Worm (Caenorhabditis elegans) whole organism, L2 larva: Measurements from ENCODE around the gene srw-94.
A peak's percentile ranks its signal among the peaks of the same experiment; 100 is the strongest.

Experiments used
- R02D3.7 ChIP-seq: fragments of 150-350 bp; optimal IDR thresholded peaks from 2 replicates; lab custom pipeline; 2014; ENCODE audit warnings: missing biosample characterization, missing genetic modification characterization
- Y55F3AM.14 ChIP-seq: fragments of 200-800 bp; sonication (Bioruptor generic); optimal IDR thresholded peaks from 2 replicates; lab custom pipeline; 2018; ENCODE audit warnings: mild to moderate bottlenecking, missing genetic modification characterization, missing compliant biosample characterization
- ZK546.5 ChIP-seq: sonication (generic microtip); optimal IDR thresholded peaks from 2 replicates; lab custom pipeline; 2017; ENCODE audit warnings: missing biosample characterization, missing genetic modification characterization
- aly-2 ChIP-seq: fragments of 150-350 bp; optimal IDR thresholded peaks from 2 replicates; lab custom pipeline; 2014; ENCODE audit warnings: missing biosample characterization, missing genetic modification characterization
- ama-1 ChIP-seq: fragments of 150-350 bp; optimal IDR thresholded peaks from 2 replicates; lab custom pipeline; 2018; ENCODE audit warnings: inconsistent platforms
- blmp-1 ChIP-seq: sonication (generic microtip); optimal IDR thresholded peaks from 2 replicates; lab custom pipeline; 2017; ENCODE audit warnings: missing genetic modification characterization, mild to moderate bottlenecking, missing compliant biosample characterization, antibody characterized with exemption, moderate library complexity; ENCODE audit not compliant: insufficient read depth
- ceh-82 ChIP-seq: fragments of 150-350 bp; optimal IDR thresholded peaks from 2 replicates; lab custom pipeline; 2014; ENCODE audit warnings: missing biosample characterization, missing genetic modification characterization
- dmd-4 ChIP-seq: sonication (generic microtip); optimal IDR thresholded peaks from 2 replicates; lab custom pipeline; 2017; ENCODE audit warnings: missing biosample characterization, missing genetic modification characterization
- egl-27 ChIP-seq: sonication (generic microtip); optimal IDR thresholded peaks from 3 replicates; lab custom pipeline; 2017; ENCODE audit warnings: missing biosample characterization, missing genetic modification reagents, missing genetic modification characterization
- elt-1 ChIP-seq: fragments of 150-350 bp; optimal IDR thresholded peaks from 2 replicates; lab custom pipeline; 2014; ENCODE audit warnings: missing biosample characterization, missing genetic modification characterization
- elt-3 ChIP-seq: sonication (generic microtip); optimal IDR thresholded peaks from 2 replicates; lab custom pipeline; 2017; ENCODE audit warnings: missing biosample characterization, missing genetic modification characterization
- fos-1 ChIP-seq: fragments of 150-350 bp; optimal IDR thresholded peaks from 2 replicates; lab custom pipeline; 2014; ENCODE audit warnings: missing biosample characterization, missing genetic modification characterization
- gmeb-1 ChIP-seq: fragments of 150-350 bp; optimal IDR thresholded peaks from 2 replicates; lab custom pipeline; 2014; ENCODE audit warnings: missing biosample characterization, missing genetic modification characterization
- lin-11 ChIP-seq: fragments of 150-350 bp; sonication (generic microtip); optimal IDR thresholded peaks from 2 replicates; lab custom pipeline; 2014; ENCODE audit warnings: missing biosample characterization, missing genetic modification characterization, inconsistent platforms, mixed read lengths
- lin-13 ChIP-seq: fragments of 150-350 bp; optimal IDR thresholded peaks from 2 replicates; lab custom pipeline; 2014; ENCODE audit warnings: missing biosample characterization, missing genetic modification reagents, missing genetic modification characterization
- lsy-2 ChIP-seq, 2 experiments: fragments of 150-350 bp in 1 of 2; sonication (generic microtip) in 1 of 2; optimal IDR thresholded peaks; 2 replicates each; lab custom pipeline; 2014 to 2017; ENCODE audit warnings: missing biosample characterization in 2 of 2, missing genetic modification characterization in 2 of 2
- mdl-1 ChIP-seq, 2 experiments: fragments of 150-350 bp in 1 of 2; sonication (generic microtip) in 1 of 2; optimal IDR thresholded peaks; 2 replicates each; lab custom pipeline; 2017; ENCODE audit warnings: missing biosample characterization in 2 of 2, missing genetic modification characterization in 2 of 2
- nhr-10 ChIP-seq: sonication (generic microtip); optimal IDR thresholded peaks from 2 replicates; lab custom pipeline; 2017; ENCODE audit warnings: missing biosample characterization, missing genetic modification characterization
- nhr-11 ChIP-seq: fragments of 150-350 bp; optimal IDR thresholded peaks from 2 replicates; lab custom pipeline; 2014; ENCODE audit warnings: missing biosample characterization, missing genetic modification characterization
- nhr-129 ChIP-seq: fragments of 150-350 bp; optimal IDR thresholded peaks from 2 replicates; lab custom pipeline; 2014; ENCODE audit warnings: missing biosample characterization, missing genetic modification characterization
- nhr-21 ChIP-seq: fragments of 150-350 bp; optimal IDR thresholded peaks from 2 replicates; lab custom pipeline; 2014; ENCODE audit warnings: missing biosample characterization, missing genetic modification characterization
- nhr-23 ChIP-seq: fragments of 150-350 bp; optimal IDR thresholded peaks from 2 replicates; lab custom pipeline; 2014; ENCODE audit warnings: missing biosample characterization, missing genetic modification reagents, missing genetic modification characterization
- nhr-237 ChIP-seq: fragments of 150-350 bp; optimal IDR thresholded peaks from 2 replicates; lab custom pipeline; 2014; ENCODE audit warnings: missing biosample characterization, missing genetic modification characterization
- nhr-25 ChIP-seq: fragments of 150-350 bp; sonication (generic microtip); optimal IDR thresholded peaks from 3 replicates; lab custom pipeline; 2014; ENCODE audit warnings: missing biosample characterization, missing genetic modification characterization
- nhr-6 ChIP-seq: fragments of 150-350 bp; optimal IDR thresholded peaks from 2 replicates; lab custom pipeline; 2014; ENCODE audit warnings: missing biosample characterization, missing genetic modification characterization
- nhr-77 ChIP-seq: fragments of 150-350 bp; optimal IDR thresholded peaks from 2 replicates; lab custom pipeline; 2014; ENCODE audit warnings: missing biosample characterization, missing genetic modification characterization
- sem-4 ChIP-seq: fragments of 150-350 bp; optimal IDR thresholded peaks from 2 replicates; lab custom pipeline; 2014; ENCODE audit warnings: missing biosample characterization, missing genetic modification reagents, missing genetic modification characterization
- skn-1 ChIP-seq: sonication (generic microtip); optimal IDR thresholded peaks from 2 replicates; lab custom pipeline; 2017; ENCODE audit warnings: missing biosample characterization, missing genetic modification characterization
- sma-9 ChIP-seq, 2 experiments: fragments of 150-350 bp in 1 of 2; sonication (generic microtip) in 1 of 2; optimal IDR thresholded peaks; 2 replicates each; lab custom pipeline; 2014 to 2016; ENCODE audit warnings: missing genetic modification characterization in 2 of 2, mild to moderate bottlenecking in 1 of 2, missing biosample characterization in 1 of 2, missing compliant biosample characterization in 1 of 2, missing genetic modification reagents in 1 of 2, moderate library complexity in 1 of 2
- unc-55 ChIP-seq: fragments of 150-350 bp; sonication (generic microtip); optimal IDR thresholded peaks from 3 replicates; lab custom pipeline; 2014; ENCODE audit warnings: missing biosample characterization, missing genetic modification reagents, missing genetic modification characterization
- unc-62 ChIP-seq: fragments of 150-350 bp; optimal IDR thresholded peaks from 2 replicates; lab custom pipeline; 2014; ENCODE audit warnings: missing biosample characterization, missing genetic modification reagents, missing genetic modification characterization
- zag-1 ChIP-seq: fragments of 150-350 bp; optimal IDR thresholded peaks from 2 replicates; lab custom pipeline; 2014; ENCODE audit warnings: missing biosample characterization, missing genetic modification characterization
- ztf-11 ChIP-seq: sonication (generic microtip); optimal IDR thresholded peaks from 2 replicates; lab custom pipeline; 2017; ENCODE audit warnings: missing biosample characterization, missing genetic modification characterization
- ztf-4 ChIP-seq: fragments of 150-350 bp; optimal IDR thresholded peaks from 2 replicates; lab custom pipeline; 2014; ENCODE audit warnings: missing biosample characterization, missing genetic modification characterization

Gene srw-94

ce11 chrIV:4829641-4830040, 15.4 kb downstream of the srw-94 start:
- TF ChIP-seq zag-1 (tag; lab: Kevin White, UChicago) (no peak), nhr-129 (tag; lab: Kevin White, UChicago) (no peak), blmp-1 (tag; lab: Kevin White, UChicago) (no peak), nhr-23 (tag; lab: Kevin White, UChicago) (no peak), aly-2 (no peak), ztf-11 (tag; lab: Kevin White, UChicago) (no peak), lin-13 (GFP tag; lab: Kevin White, UChicago) (no peak), gmeb-1 (tag; lab: Kevin White, UChicago) (no peak), dmd-4 (tag; lab: Kevin White, UChicago) (no peak), egl-27 (tag; lab: Kevin White, UChicago) (no peak), nhr-10 (tag; lab: Kevin White, UChicago) (no peak), unc-62 (GFP tag; lab: Kevin White, UChicago) (no peak), Y55F3AM.14 (GFP tag; lab: Kevin White, UChicago) (no peak), sem-4 (tag; lab: Kevin White, UChicago) (no peak), ZK546.5 (no peak)

- no peak for TF ChIP-seq sem-4 (tag; lab: Kevin White, UChicago)
- peak; percentile 86 for TF ChIP-seq fos-1 (tag; lab: Kevin White, UChicago)
- no peak for TF ChIP-seq nhr-25
Measured at ce11 chrIV:4842030-4842429, 27.7 kb downstream of the srw-94 start.

- TF ChIP-seq dmd-4 (tag; lab: Kevin White, UChicago) (no peak), egl-27 (tag; lab: Kevin White, UChicago) (no peak), zag-1 (tag; lab: Kevin White, UChicago) (no peak), elt-3 (tag; lab: Kevin White, UChicago) (no peak), ceh-82 (tag; lab: Kevin White, UChicago) (no peak), Y55F3AM.14 (GFP tag; lab: Kevin White, UChicago) (no peak), unc-55 (GFP tag; lab: Kevin White, UChicago) (no peak), mdl-1 (tag; optimal IDR thresholded peaks at IDR 0.05; lab: Kevin White, UChicago) (no peak), nhr-23 (tag; lab: Kevin White, UChicago) (no peak), sem-4 (tag; lab: Kevin White, UChicago) (no peak), lsy-2 (tag; optimal IDR thresholded peaks at IDR 0.05; lab: Kevin White, UChicago) (no peak), gmeb-1 (tag; lab: Kevin White, UChicago) (no peak), skn-1 (no peak), fos-1 (tag; lab: Kevin White, UChicago) (no peak), lin-13 (GFP tag; lab: Kevin White, UChicago) (no peak), nhr-237 (no peak), blmp-1 (tag; lab: Kevin White, UChicago) (no peak), nhr-77 (tag; lab: Kevin White, UChicago) (no peak), aly-2 (no peak), ama-1 (lab: Kevin White, UChicago) (no peak)
Measured at ce11 chrIV:4846793-4847192, 32.5 kb downstream of the srw-94 start, which contains the start of gene tat-2. TSS of gene tat-2 (minus strand) at chrIV:4846893.

- TF ChIP-seq ama-1 (lab: Kevin White, UChicago) (no peak), R02D3.7 (tag; lab: Kevin White, UChicago) (no peak), nhr-6 (tag; lab: Kevin White, UChicago) (no peak), ztf-4 (tag; lab: Kevin White, UChicago) (no peak), elt-1 (tag; lab: Kevin White, UChicago) (no peak), nhr-25 (no peak), nhr-77 (tag; lab: Kevin White, UChicago) (no peak), zag-1 (tag; lab: Kevin White, UChicago) (no peak), nhr-11 (tag; lab: Kevin White, UChicago) (no peak), lin-11 (tag; lab: Kevin White, UChicago) (no peak), dmd-4 (tag; lab: Kevin White, UChicago) (no peak)
Measured at ce11 chrIV:4856195-4856594, 41.9 kb downstream of the srw-94 start, which contains the start of gene Y17G9A.2. TSS of gene Y17G9A.2 (minus strand) at chrIV:4856295.

- TF ChIP-seq skn-1 (no peak), nhr-11 (tag; lab: Kevin White, UChicago) (no peak), unc-55 (GFP tag; lab: Kevin White, UChicago) (no peak), nhr-21 (tag; lab: Kevin White, UChicago) (no peak), sma-9 (GFP tag; optimal IDR thresholded peaks at IDR 0.05; lab: Kevin White, UChicago) (no peak), sma-9 (tag; optimal IDR thresholded peaks at IDR 0.05; lab: Kevin White, UChicago) (no peak), nhr-129 (tag; lab: Kevin White, UChicago) (no peak), lsy-2 (tag; optimal IDR thresholded peaks at IDR 0.05; lab: Kevin White, UChicago) (no peak)
- TF ChIP-seq, all 48 proteins: peak for 0
Measured at ce11 chrIV:4858573-4858972, 44.3 kb downstream of the srw-94 start, which contains the start of gene Y17G9A.3. TSS of gene Y17G9A.3 (minus strand) at chrIV:4858673.
